Worm (Caenorhabditis elegans) whole organism, L2 larva: ENCODE results near the gene Y43B11AL.1.

Experiments used
- F13H6.1 ChIP-seq: sonication (generic microtip); optimal IDR thresholded peaks from 2 replicates; lab custom pipeline; 2016; ENCODE audit warnings: missing genetic modification characterization, missing compliant biosample characterization
- aly-2 ChIP-seq: fragments of 150-350 bp; optimal IDR thresholded peaks from 2 replicates; lab custom pipeline; 2014; ENCODE audit warnings: missing biosample characterization, missing genetic modification characterization
- elt-1 ChIP-seq: fragments of 150-350 bp; optimal IDR thresholded peaks from 2 replicates; lab custom pipeline; 2014; ENCODE audit warnings: missing biosample characterization, missing genetic modification characterization
- lin-13 ChIP-seq: fragments of 150-350 bp; optimal IDR thresholded peaks from 2 replicates; lab custom pipeline; 2014; ENCODE audit warnings: missing biosample characterization, missing genetic modification reagents, missing genetic modification characterization
- mbf-1 ChIP-seq: sonication (generic microtip); optimal IDR thresholded peaks from 2 replicates; lab custom pipeline; 2017; ENCODE audit warnings: missing biosample characterization, missing genetic modification characterization
- nhr-23 ChIP-seq: fragments of 150-350 bp; optimal IDR thresholded peaks from 2 replicates; lab custom pipeline; 2014; ENCODE audit warnings: missing biosample characterization, missing genetic modification reagents, missing genetic modification characterization
- unc-62 ChIP-seq: fragments of 150-350 bp; optimal IDR thresholded peaks from 2 replicates; lab custom pipeline; 2014; ENCODE audit warnings: missing biosample characterization, missing genetic modification reagents, missing genetic modification characterization
- ztf-1 ChIP-seq: fragments of 200-800 bp; sonication (Bioruptor generic); conservative IDR thresholded peaks from 2 replicates; pipeline ENCODE4 v1.3.6; 2022; ENCODE audit warnings: missing genetic modification characterization, missing compliant biosample characterization
- ztf-11 ChIP-seq: sonication (generic microtip); optimal IDR thresholded peaks from 2 replicates; lab custom pipeline; 2017; ENCODE audit warnings: missing biosample characterization, missing genetic modification characterization

- no peak for TF ChIP-seq mbf-1 (tag; lab: Kevin White, UChicago)
- no peak for TF ChIP-seq unc-62
- TF ChIP-seq aly-2: no peak
- no peak for TF ChIP-seq lin-13 (GFP tag; lab: Kevin White, UChicago)
- no peak for TF ChIP-seq ztf-1 (GFP tag; lab: Robert Waterston, UW)
- TF ChIP-seq F13H6.1 (tag; lab: Kevin White, UChicago): no peak
- no peak for TF ChIP-seq ztf-11 (tag; lab: Kevin White, UChicago)
- TF ChIP-seq nhr-23 (tag; lab: Kevin White, UChicago): no peak
- no peak for TF ChIP-seq elt-1 (tag; lab: Kevin White, UChicago)
Observed at ce11 chrIV:7067446-7067845, 2.3 kb downstream of the Y43B11AL.1 start.
